Worm (Caenorhabditis elegans) whole organism, young adult: ENCODE measurements around the gene dpy-2.
A peak's percentile ranks its signal among the peaks of the same experiment; 100 is the strongest.

Experiments
- B0035.1 ChIP-seq: sonication (generic microtip); optimal IDR thresholded peaks from 2 replicates; lab custom pipeline; 2016; ENCODE audit warnings: missing genetic modification characterization, mild to moderate bottlenecking, missing compliant biosample characterization, missing genotype, missing genetic modification reagents
- B0261.1 ChIP-seq: sonication (generic microtip); optimal IDR thresholded peaks from 2 replicates; lab custom pipeline; 2016; ENCODE audit warnings: mild to moderate bottlenecking, missing genetic modification characterization, moderate library complexity, missing compliant biosample characterization
- C06A6.2 ChIP-seq: fragments of 200-800 bp; sonication (Bioruptor generic); conservative IDR thresholded peaks from 2 replicates; pipeline ENCODE4 v1.3.6; 2022; ENCODE audit warnings: missing genetic modification characterization, missing compliant biosample characterization
- F10E7.11 ChIP-seq: sonication (generic microtip); optimal IDR thresholded peaks from 2 replicates; lab custom pipeline; 2017; ENCODE audit warnings: mild to moderate bottlenecking, missing genetic modification characterization, moderate library complexity, missing compliant biosample characterization
- F23B12.7 ChIP-seq: sonication (generic microtip); optimal IDR thresholded peaks from 2 replicates; lab custom pipeline; 2017; ENCODE audit warnings: missing genetic modification characterization, mild to moderate bottlenecking, missing compliant biosample characterization, antibody characterized with exemption, moderate library complexity; ENCODE audit not compliant: insufficient read depth
- F39B2.1 ChIP-seq: fragments of 200-800 bp; sonication (Bioruptor generic); IDR thresholded peaks from 2 replicates; pipeline ENCODE4 v1.3.6; 2022; ENCODE audit warnings: missing genetic modification reagents, missing genetic modification characterization, missing compliant biosample characterization
- K12H6.12 ChIP-seq: fragments of 200-800 bp; sonication (Bioruptor generic); optimal IDR thresholded peaks from 2 replicates; lab custom pipeline; 2018; ENCODE audit warnings: mild to moderate bottlenecking, missing genetic modification characterization, missing compliant biosample characterization
- T26A5.8 ChIP-seq: sonication (generic microtip); optimal IDR thresholded peaks from 2 replicates; lab custom pipeline; 2016; ENCODE audit warnings: missing genetic modification characterization, missing compliant biosample characterization
- Y53F4B.3 ChIP-seq: fragments of 200-800 bp; sonication (Bioruptor generic); IDR thresholded peaks from 2 replicates; pipeline ENCODE4 v1.3.6; 2022; ENCODE audit warnings: missing genetic modification reagents, missing genetic modification characterization, missing compliant biosample characterization
- Y53G8AR.9 ChIP-seq: fragments of 200-800 bp; sonication (Bioruptor generic); conservative IDR thresholded peaks from 2 replicates; pipeline ENCODE4 v1.3.6; 2022; ENCODE audit warnings: missing genetic modification reagents, missing genetic modification characterization, missing compliant biosample characterization
- Y67H2A.10 ChIP-seq: fragments of 200-800 bp; sonication (Bioruptor generic); conservative IDR thresholded peaks from 2 replicates; pipeline ENCODE4 v1.3.6; 2022; ENCODE audit warnings: missing genetic modification reagents, missing genetic modification characterization, missing compliant biosample characterization
- ZK185.1 ChIP-seq: sonication (generic microtip); optimal IDR thresholded peaks from 2 replicates; lab custom pipeline; 2016; ENCODE audit warnings: mild to moderate bottlenecking, missing genetic modification characterization, missing compliant biosample characterization; ENCODE audit not compliant: poor library complexity, severe bottlenecking
- aptf-3 ChIP-seq: fragments of 200-800 bp; sonication (Bioruptor generic); IDR thresholded peaks from 2 replicates; pipeline ENCODE4 v1.3.6; 2022; ENCODE audit warnings: missing genetic modification characterization, missing compliant biosample characterization
- atf-7 ChIP-seq: sonication (generic microtip); optimal IDR thresholded peaks from 2 replicates; lab custom pipeline; 2017; ENCODE audit warnings: mild to moderate bottlenecking, missing genetic modification characterization, missing compliant biosample characterization
- athp-1 ChIP-seq: sonication (generic microtip); optimal IDR thresholded peaks from 2 replicates; lab custom pipeline; 2017; ENCODE audit warnings: mild to moderate bottlenecking, missing genetic modification characterization, missing compliant biosample characterization
- attf-3 ChIP-seq: fragments of 200-800 bp; sonication (Bioruptor generic); conservative IDR thresholded peaks from 2 replicates; pipeline ENCODE4 v1.3.6; 2022; ENCODE audit warnings: missing genetic modification reagents, missing genetic modification characterization, missing compliant biosample characterization
- attf-5 ChIP-seq: fragments of 200-800 bp; sonication (Bioruptor generic); optimal IDR thresholded peaks from 2 replicates; lab custom pipeline; 2018; ENCODE audit warnings: mild to moderate bottlenecking, missing genetic modification characterization, missing compliant biosample characterization
- attf-6 ChIP-seq: fragments of 200-800 bp; sonication (Bioruptor generic); IDR thresholded peaks from 2 replicates; pipeline ENCODE4 v1.3.6; 2022; ENCODE audit warnings: missing genetic modification reagents, missing genetic modification characterization, missing compliant biosample characterization
- ccch-3 ChIP-seq: fragments of 200-800 bp; sonication (Bioruptor generic); optimal IDR thresholded peaks from 2 replicates; lab custom pipeline; 2018; ENCODE audit warnings: mild to moderate bottlenecking, missing genetic modification characterization, missing compliant biosample characterization
- ceh-100 ChIP-seq: fragments of 200-800 bp; sonication (Bioruptor generic); IDR thresholded peaks from 2 replicates; pipeline ENCODE4 v1.3.6; 2022; ENCODE audit warnings: missing genetic modification reagents, missing genetic modification characterization, missing compliant biosample characterization
- ceh-27 ChIP-seq: fragments of 200-800 bp; sonication (Bioruptor generic); optimal IDR thresholded peaks from 2 replicates; lab custom pipeline; 2018; ENCODE audit warnings: mild to moderate bottlenecking, missing genetic modification characterization, moderate library complexity, missing compliant biosample characterization
- ceh-79 ChIP-seq: sonication (generic microtip); optimal IDR thresholded peaks from 2 replicates; lab custom pipeline; 2017; ENCODE audit warnings: mild to moderate bottlenecking, missing genetic modification characterization, missing compliant biosample characterization
- die-1 ChIP-seq: sonication (generic microtip); optimal IDR thresholded peaks from 2 replicates; lab custom pipeline; 2016; ENCODE audit warnings: missing genotype, mild to moderate bottlenecking, missing genetic modification characterization, missing compliant biosample characterization
- egl-18 ChIP-seq: fragments of 200-800 bp; sonication (Bioruptor generic); IDR thresholded peaks from 2 replicates; pipeline ENCODE4 v1.3.6; 2022; ENCODE audit warnings: missing genetic modification reagents, missing genetic modification characterization, missing compliant biosample characterization
- egl-44 ChIP-seq: fragments of 200-800 bp; sonication (Bioruptor generic); IDR thresholded peaks from 2 replicates; pipeline ENCODE4 v1.3.6; 2022; ENCODE audit warnings: missing genetic modification reagents, missing genetic modification characterization, missing compliant biosample characterization
- him-1 ChIP-seq: sonication (generic microtip); optimal IDR thresholded peaks from 2 replicates; lab custom pipeline; 2016; ENCODE audit warnings: missing genotype, missing genetic modification reagents, missing genetic modification characterization, missing compliant biosample characterization
- hlh-26 ChIP-seq: fragments of 200-800 bp; sonication (Bioruptor generic); conservative IDR thresholded peaks from 2 replicates; pipeline ENCODE4 v1.3.6; 2022; ENCODE audit warnings: missing genetic modification reagents, missing genetic modification characterization, missing compliant biosample characterization
- hmg-20 ChIP-seq: fragments of 200-800 bp; sonication (Bioruptor generic); IDR thresholded peaks from 2 replicates; pipeline ENCODE4 v1.3.6; 2022; ENCODE audit warnings: missing genetic modification reagents, missing genetic modification characterization, missing compliant biosample characterization
- lin-35 ChIP-seq, 3 experiments: fragments of 150-350 bp in 2 of 3; sonication (generic microtip) in 1 of 3; optimal IDR thresholded peaks; 2 replicates each; lab custom pipeline; 2014 to 2018; ENCODE audit warnings: missing biosample characterization in 3 of 3, missing genetic modification characterization in 3 of 3, missing genetic modification reagents in 3 of 3
- lin-40 ChIP-seq: sonication (generic microtip); optimal IDR thresholded peaks from 2 replicates; lab custom pipeline; 2016; ENCODE audit warnings: missing genetic modification characterization, mild to moderate bottlenecking, missing compliant biosample characterization, missing genotype, missing genetic modification reagents
- lsl-1 ChIP-seq: fragments of 200-800 bp; sonication (Bioruptor generic); optimal IDR thresholded peaks from 2 replicates; lab custom pipeline; 2018; ENCODE audit warnings: mild to moderate bottlenecking, missing genetic modification characterization, moderate library complexity, missing compliant biosample characterization
- madf-3 ChIP-seq: fragments of 200-800 bp; sonication (Bioruptor generic); IDR thresholded peaks from 2 replicates; pipeline ENCODE4 v1.3.6; 2022; ENCODE audit warnings: missing genetic modification reagents, missing genetic modification characterization, missing compliant biosample characterization
- madf-6 ChIP-seq: fragments of 200-800 bp; sonication (Bioruptor generic); IDR thresholded peaks from 2 replicates; pipeline ENCODE4 v1.3.6; 2022; ENCODE audit warnings: missing genetic modification reagents, missing genetic modification characterization, missing compliant biosample characterization
- mxl-1 ChIP-seq: sonication (generic microtip); optimal IDR thresholded peaks from 2 replicates; lab custom pipeline; 2016; ENCODE audit warnings: missing genetic modification characterization, missing compliant biosample characterization
- nfya-2 ChIP-seq: fragments of 200-800 bp; sonication (Bioruptor generic); IDR thresholded peaks from 2 replicates; pipeline ENCODE4 v1.3.6; 2022; ENCODE audit warnings: missing genetic modification reagents, missing genetic modification characterization, missing compliant biosample characterization
- nhr-179 ChIP-seq: sonication (generic microtip); optimal IDR thresholded peaks from 2 replicates; lab custom pipeline; 2016; ENCODE audit warnings: mild to moderate bottlenecking, missing genetic modification characterization, missing compliant biosample characterization
- nhr-27 ChIP-seq: fragments of 200-800 bp; sonication (Bioruptor generic); optimal IDR thresholded peaks from 2 replicates; lab custom pipeline; 2018; ENCODE audit warnings: mild to moderate bottlenecking, missing genetic modification characterization, moderate library complexity, missing compliant biosample characterization
- pbrm-1 ChIP-seq: fragments of 200-800 bp; sonication (Bioruptor generic); IDR thresholded peaks from 2 replicates; pipeline ENCODE4 v1.3.6; 2022; ENCODE audit warnings: missing genetic modification reagents, missing genetic modification characterization, missing compliant biosample characterization
- repo-1 ChIP-seq: sonication (generic microtip); optimal IDR thresholded peaks from 2 replicates; lab custom pipeline; 2017; ENCODE audit warnings: mild to moderate bottlenecking, missing genetic modification characterization, missing compliant biosample characterization
- rpc-1 ChIP-seq, 2 experiments: fragments of 150-350 bp in 1 of 2; sonication (generic microtip) in 1 of 2; optimal IDR thresholded peaks; 2 replicates each; lab custom pipeline; 2014 to 2018; ENCODE audit warnings: missing biosample characterization in 1 of 2, missing genetic modification characterization in 1 of 2, missing genetic modification reagents in 1 of 2, missing genotype in 1 of 2
- snpc-1.1 ChIP-seq: sonication (generic microtip); optimal IDR thresholded peaks from 2 replicates; lab custom pipeline; 2017; ENCODE audit warnings: missing genetic modification characterization, mild to moderate bottlenecking, missing compliant biosample characterization, antibody characterized with exemption, moderate library complexity, missing genotype, missing genetic modification reagents; ENCODE audit not compliant: insufficient read depth
- somi-1 ChIP-seq: fragments of 200-800 bp; sonication (Bioruptor generic); optimal IDR thresholded peaks from 2 replicates; lab custom pipeline; 2018; ENCODE audit warnings: mild to moderate bottlenecking, missing genetic modification characterization, missing compliant biosample characterization
- tbp1 ChIP-seq: fragments of 200-800 bp; sonication (Bioruptor generic); optimal IDR thresholded peaks from 2 replicates; lab custom pipeline; 2018; ENCODE audit warnings: mild to moderate bottlenecking, missing genetic modification characterization, missing compliant biosample characterization
- zfh-2 ChIP-seq: fragments of 200-800 bp; sonication (Bioruptor generic); conservative IDR thresholded peaks from 2 replicates; pipeline ENCODE4 v1.3.6; 2022; ENCODE audit warnings: missing genetic modification reagents, missing genetic modification characterization, missing compliant biosample characterization
- ztf-18 ChIP-seq: sonication (generic microtip); optimal IDR thresholded peaks from 2 replicates; lab custom pipeline; 2016; ENCODE audit warnings: missing genotype, mild to moderate bottlenecking, missing genetic modification characterization, missing compliant biosample characterization
- ztf-25 ChIP-seq: fragments of 200-800 bp; sonication (Bioruptor generic); IDR thresholded peaks from 2 replicates; pipeline ENCODE4 v1.3.6; 2022; ENCODE audit warnings: missing genetic modification reagents, missing genetic modification characterization, missing compliant biosample characterization
- ztf-26 ChIP-seq: sonication (generic microtip); optimal IDR thresholded peaks from 2 replicates; lab custom pipeline; 2017; ENCODE audit warnings: missing genetic modification characterization, missing compliant biosample characterization
- ztf-28 ChIP-seq: fragments of 200-800 bp; sonication (Bioruptor generic); IDR thresholded peaks from 2 replicates; pipeline ENCODE4 v1.3.6; 2022; ENCODE audit warnings: missing genetic modification reagents, missing genetic modification characterization, missing compliant biosample characterization

The dpy-2 gene

DNA sequence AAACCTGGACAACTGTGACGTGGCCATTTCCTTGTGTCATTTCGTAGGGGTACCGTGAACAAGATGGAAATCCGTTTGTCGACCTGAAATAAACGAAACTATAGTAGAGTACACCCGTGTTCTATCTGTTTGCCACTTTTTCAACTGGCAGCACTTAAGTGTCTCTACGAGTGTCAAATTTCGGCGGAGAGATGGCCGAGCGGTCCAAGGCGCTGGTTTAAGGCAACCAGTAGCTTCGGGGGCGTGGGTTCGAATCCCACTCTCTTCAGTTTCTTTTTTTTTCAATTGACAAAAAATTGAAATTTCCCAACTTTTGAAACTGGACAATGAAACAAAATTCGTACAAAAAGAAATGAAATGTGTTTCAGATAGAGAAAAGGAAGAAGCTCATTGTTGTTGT lies 7.5 kb downstream of the dpy-2 start (continued):
- 0 out of 2 replicates have a peak, but pooled peaks have one; percentile 30 for TF ChIP-seq attf-3
- peak; percentile 13 for TF ChIP-seq ztf-18
- TF ChIP-seq ztf-26 (tag; lab: Kevin White, UChicago), result no peak
- no peak for TF ChIP-seq egl-18 (GFP tag; lab: Robert Waterston, UW)
- no peak for TF ChIP-seq attf-6 (GFP tag; lab: Robert Waterston, UW)
- peak; percentile 85 for TF ChIP-seq B0261.1 (tag; lab: Kevin White, UChicago)
- no peak for TF ChIP-seq hmg-20 (GFP tag; lab: Robert Waterston, UW)
- peak; percentile 65; the same call in 1 of the 2 replicates for TF ChIP-seq ztf-28 (GFP tag; lab: Robert Waterston, UW)
- peak; percentile 68 for TF ChIP-seq rpc-1 (optimal IDR thresholded peaks at IDR 0.05; lab: Kevin White, UChicago)
- peak; percentile 81 for TF ChIP-seq rpc-1 (tag; optimal IDR thresholded peaks at IDR 0.05; lab: Kevin White, UChicago)
- no peak for TF ChIP-seq pbrm-1 (GFP tag; lab: Robert Waterston, UW)
- 0 out of 2 replicates have a peak, but pooled peaks have one; percentile 24 for TF ChIP-seq aptf-3
- TF ChIP-seq T26A5.8 (tag; lab: Kevin White, UChicago), result no peak
- TF ChIP-seq him-1 (tag; lab: Kevin White, UChicago), result peak; percentile 88
- no peak for TF ChIP-seq F10E7.11 (tag; lab: Kevin White, UChicago)
- TF ChIP-seq zfh-2, result no peak
- peak; percentile 70 for TF ChIP-seq die-1 (tag; lab: Kevin White, UChicago)
- peak; percentile 95 for TF ChIP-seq tbp1 (GFP tag; lab: Kevin White, UChicago)
- peak; percentile 38 for TF ChIP-seq ceh-79 (tag; lab: Kevin White, UChicago)
- no peak for TF ChIP-seq lsl-1 (GFP tag; lab: Kevin White, UChicago)
- TF ChIP-seq mxl-1 (tag; lab: Kevin White, UChicago), result no peak
- TF ChIP-seq ztf-25, result 0 out of 2 replicates have a peak, but pooled peaks have one; percentile 45
- TF ChIP-seq athp-1 (tag; lab: Kevin White, UChicago), result no peak
- TF ChIP-seq lin-35 (GFP tag; optimal IDR thresholded peaks at IDR 0.05; lab: Kevin White, UChicago), result no peak
- peak; percentile 41 for TF ChIP-seq ceh-27 (GFP tag; lab: Kevin White, UChicago)
- TF ChIP-seq nhr-27 (tag; lab: Kevin White, UChicago), result peak; percentile 4
- no peak for TF ChIP-seq lin-40
- TF ChIP-seq F23B12.7 (tag; lab: Kevin White, UChicago), result peak; percentile 75
- no peak for TF ChIP-seq hlh-26 (GFP tag; lab: Robert Waterston, UW)
- 0 out of 2 replicates have a peak, but pooled peaks have one; percentile 24 for TF ChIP-seq ceh-100
- TF ChIP-seq C06A6.2 (GFP tag; lab: Robert Waterston, UW), result no peak
- TF ChIP-seq ccch-3 (GFP tag; lab: Kevin White, UChicago), result no peak
- TF ChIP-seq Y67H2A.10 (GFP tag; lab: Robert Waterston, UW), result no peak
- TF ChIP-seq madf-3, result no peak
- no peak for TF ChIP-seq F39B2.1 (GFP tag; lab: Robert Waterston, UW)
- TF ChIP-seq nhr-179 (tag; lab: Kevin White, UChicago), result no peak
- no peak for TF ChIP-seq egl-44 (GFP tag; lab: Robert Waterston, UW)
- TF ChIP-seq Y53G8AR.9 (GFP tag; lab: Robert Waterston, UW), result no peak
- peak; percentile 32 for TF ChIP-seq ZK185.1 (tag; lab: Kevin White, UChicago)
- peak; percentile 0 for TF ChIP-seq K12H6.12 (tag; lab: Kevin White, UChicago)
- TF ChIP-seq snpc-1.1 (tag; lab: Kevin White, UChicago), result peak; percentile 14
- no peak for TF ChIP-seq somi-1 (GFP tag; lab: Kevin White, UChicago)
- TF ChIP-seq repo-1 (tag; lab: Kevin White, UChicago), result peak; percentile 19
- TF ChIP-seq Y53F4B.3 (GFP tag; lab: Robert Waterston, UW), result no peak; the same call in 1 of the 2 replicates
- TF ChIP-seq B0035.1, result no peak
- TF ChIP-seq madf-6 (GFP tag; lab: Robert Waterston, UW), result 0 out of 2 replicates have a peak, but pooled peaks have one; percentile 51
- no peak for TF ChIP-seq nfya-2 (GFP tag; lab: Robert Waterston, UW)
- TF ChIP-seq attf-5 (GFP tag; lab: Kevin White, UChicago), result peak; percentile 21
- TF ChIP-seq atf-7, result peak; percentile 4
